Worm (Caenorhabditis elegans): Measurements from ENCODE around the gene F21D9.3.

DNA sequence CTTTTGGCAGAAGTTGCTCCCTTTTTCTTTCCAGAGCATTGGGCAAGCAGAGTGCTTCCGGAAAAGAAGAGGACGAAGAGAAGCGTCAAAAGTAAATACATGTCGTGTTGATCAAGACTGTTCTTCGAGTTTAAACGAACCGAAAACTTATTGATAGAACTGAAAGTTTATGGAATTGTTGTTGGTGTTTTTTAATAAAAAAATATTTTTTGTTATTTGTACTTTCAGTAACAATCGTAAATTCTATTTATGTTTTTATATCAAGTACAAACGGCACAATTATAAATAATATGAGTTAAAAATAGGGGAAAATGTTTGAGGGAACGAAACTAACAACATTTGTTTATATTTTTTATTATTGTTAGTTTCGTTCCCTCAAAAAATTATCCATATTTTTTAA lies at the start of gene F21D9.3:
- TF ChIP-seq nhr-76 (tag; optimal IDR thresholded peaks at IDR 0.05), result no peak
- TF ChIP-seq unc-120 (tag; optimal IDR thresholded peaks at IDR 0.05; ENCODE audit: poor library complexity, severe bottlenecking), result no peak
- no peak for TF ChIP-seq lin-13 (tag; optimal IDR thresholded peaks at IDR 0.05)
- TF ChIP-seq unc-39 (tag; optimal IDR thresholded peaks at IDR 0.05), result no peak
- no peak for TF ChIP-seq pha-4 (tag; optimal IDR thresholded peaks at IDR 0.05)
- no peak for TF ChIP-seq mep-1 (tag; optimal IDR thresholded peaks at IDR 0.05)
- no peak for TF ChIP-seq lsy-2 (tag; optimal IDR thresholded peaks at IDR 0.05)
- no peak for TF ChIP-seq ztf-11 (tag; optimal IDR thresholded peaks at IDR 0.05)
- TF ChIP-seq M03D4.4 (tag; optimal IDR thresholded peaks at IDR 0.05), result no peak
- no peak for TF ChIP-seq snpc-4 (tag; optimal IDR thresholded peaks at IDR 0.05)
